Worm (Caenorhabditis elegans): ENCODE results near the gene T01D3.3.

DNA sequence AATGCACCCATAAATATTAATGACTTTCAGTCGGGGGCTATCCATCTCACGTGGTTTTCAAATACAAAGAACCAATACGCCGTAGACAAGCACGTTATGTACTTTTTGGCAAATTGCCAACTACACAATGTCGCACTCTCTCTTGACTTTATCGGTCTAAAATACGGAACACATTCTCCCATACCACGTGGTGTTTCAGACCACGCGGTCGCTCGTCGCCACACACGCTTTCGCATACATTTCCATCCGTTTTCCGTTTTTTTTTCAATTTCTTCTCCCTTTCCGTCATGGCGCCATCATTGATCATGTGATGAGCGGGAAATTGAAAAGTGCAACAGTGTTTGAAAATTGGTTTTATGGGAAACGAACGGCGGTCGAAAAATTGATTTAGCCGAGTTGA, 45.5 kb upstream of the T01D3.3 start:
- no peak for TF ChIP-seq pha-4 (tag; optimal IDR thresholded peaks at IDR 0.05)
- no peak for TF ChIP-seq lin-32 (GFP tag; optimal IDR thresholded peaks at IDR 0.05)
- no peak for TF ChIP-seq tbx-8 (GFP tag; optimal IDR thresholded peaks at IDR 0.05)
- TF ChIP-seq unc-62 (GFP tag; optimal IDR thresholded peaks at IDR 0.05), result no peak
- no peak for TF ChIP-seq mab-5 (tag; optimal IDR thresholded peaks at IDR 0.05)
- no peak for TF ChIP-seq blmp-1 (tag; optimal IDR thresholded peaks at IDR 0.05)
- no peak for TF ChIP-seq nhr-28 (tag; optimal IDR thresholded peaks at IDR 0.05)

Measured in whole organism, mixed stage, embryonic.